Worm (Caenorhabditis elegans) whole organism, young adult: ENCODE results near the gene C25A8.1.

ENCODE experiments used
- B0035.1 ChIP-seq: sonication (generic microtip); optimal IDR thresholded peaks from 2 replicates; lab custom pipeline; 2016; ENCODE audit warnings: missing genetic modification characterization, mild to moderate bottlenecking, missing compliant biosample characterization, missing genotype, missing genetic modification reagents
- C17E4.6 ChIP-seq: fragments of 200-800 bp; sonication (Bioruptor generic); IDR thresholded peaks from 2 replicates; pipeline ENCODE4 v1.3.6; 2022; ENCODE audit warnings: missing genetic modification reagents, missing genetic modification characterization, missing compliant biosample characterization
- F10E7.11 ChIP-seq: sonication (generic microtip); optimal IDR thresholded peaks from 2 replicates; lab custom pipeline; 2017; ENCODE audit warnings: mild to moderate bottlenecking, missing genetic modification characterization, moderate library complexity, missing compliant biosample characterization
- F22D6.2 ChIP-seq: sonication (generic microtip); optimal IDR thresholded peaks from 2 replicates; lab custom pipeline; 2016; ENCODE audit warnings: mild to moderate bottlenecking, missing genetic modification characterization, missing compliant biosample characterization
- F33H1.4 ChIP-seq: fragments of 200-800 bp; sonication (Bioruptor generic); IDR thresholded peaks from 2 replicates; pipeline ENCODE4 v1.3.6; 2022; ENCODE audit warnings: missing genetic modification reagents, missing genetic modification characterization, missing compliant biosample characterization
- F39B2.1 ChIP-seq: fragments of 200-800 bp; sonication (Bioruptor generic); IDR thresholded peaks from 2 replicates; pipeline ENCODE4 v1.3.6; 2022; ENCODE audit warnings: missing genetic modification reagents, missing genetic modification characterization, missing compliant biosample characterization
- K11D2.4 ChIP-seq: fragments of 200-800 bp; sonication (Bioruptor generic); IDR thresholded peaks from 2 replicates; pipeline ENCODE4 v1.3.6; 2022; ENCODE audit warnings: missing genetic modification reagents, missing genetic modification characterization, missing compliant biosample characterization
- T26A5.8 ChIP-seq: sonication (generic microtip); optimal IDR thresholded peaks from 2 replicates; lab custom pipeline; 2016; ENCODE audit warnings: missing genetic modification characterization, missing compliant biosample characterization
- Y56A3A.18 ChIP-seq: fragments of 200-800 bp; sonication (Bioruptor generic); IDR thresholded peaks from 2 replicates; pipeline ENCODE4 v1.3.6; 2022; ENCODE audit warnings: missing genetic modification reagents, missing genetic modification characterization, missing compliant biosample characterization
- Y79H2A.3 ChIP-seq: fragments of 200-800 bp; sonication (Bioruptor generic); conservative IDR thresholded peaks from 2 replicates; pipeline ENCODE4 v1.3.6; 2022; ENCODE audit warnings: missing genetic modification reagents, missing genetic modification characterization, missing compliant biosample characterization
- akir-1 ChIP-seq: fragments of 200-800 bp; sonication (Bioruptor generic); optimal IDR thresholded peaks from 2 replicates; lab custom pipeline; 2018; ENCODE audit warnings: mild to moderate bottlenecking, missing genetic modification characterization, moderate library complexity, missing compliant biosample characterization
- atf-7 ChIP-seq: sonication (generic microtip); optimal IDR thresholded peaks from 2 replicates; lab custom pipeline; 2017; ENCODE audit warnings: mild to moderate bottlenecking, missing genetic modification characterization, missing compliant biosample characterization
- attf-3 ChIP-seq: fragments of 200-800 bp; sonication (Bioruptor generic); conservative IDR thresholded peaks from 2 replicates; pipeline ENCODE4 v1.3.6; 2022; ENCODE audit warnings: missing genetic modification reagents, missing genetic modification characterization, missing compliant biosample characterization
- cebp-2 ChIP-seq: fragments of 200-800 bp; sonication (Bioruptor generic); IDR thresholded peaks from 2 replicates; pipeline ENCODE4 v1.3.6; 2022; ENCODE audit warnings: missing genetic modification characterization, missing compliant biosample characterization
- ceh-100 ChIP-seq: fragments of 200-800 bp; sonication (Bioruptor generic); IDR thresholded peaks from 2 replicates; pipeline ENCODE4 v1.3.6; 2022; ENCODE audit warnings: missing genetic modification reagents, missing genetic modification characterization, missing compliant biosample characterization
- ceh-27 ChIP-seq: fragments of 200-800 bp; sonication (Bioruptor generic); optimal IDR thresholded peaks from 2 replicates; lab custom pipeline; 2018; ENCODE audit warnings: mild to moderate bottlenecking, missing genetic modification characterization, moderate library complexity, missing compliant biosample characterization
- ceh-40 ChIP-seq: fragments of 200-800 bp; sonication (Bioruptor generic); IDR thresholded peaks from 2 replicates; pipeline ENCODE4 v1.3.6; 2022; ENCODE audit warnings: missing genetic modification characterization, missing compliant biosample characterization
- ceh-58 ChIP-seq: fragments of 200-800 bp; sonication (Bioruptor generic); IDR thresholded peaks from 2 replicates; pipeline ENCODE4 v1.3.6; 2022; ENCODE audit warnings: missing genetic modification characterization, missing compliant biosample characterization
- ceh-91 ChIP-seq: fragments of 200-800 bp; sonication (Bioruptor generic); IDR thresholded peaks from 2 replicates; pipeline ENCODE4 v1.3.6; 2022; ENCODE audit warnings: missing genetic modification reagents, missing genetic modification characterization, missing compliant biosample characterization
- die-1 ChIP-seq: sonication (generic microtip); optimal IDR thresholded peaks from 2 replicates; lab custom pipeline; 2016; ENCODE audit warnings: missing genotype, mild to moderate bottlenecking, missing genetic modification characterization, missing compliant biosample characterization
- dpff-1 ChIP-seq: sonication (generic microtip); optimal IDR thresholded peaks from 2 replicates; lab custom pipeline; 2017; ENCODE audit warnings: mild to moderate bottlenecking, missing genetic modification characterization, missing compliant biosample characterization
- egl-18 ChIP-seq: fragments of 200-800 bp; sonication (Bioruptor generic); IDR thresholded peaks from 2 replicates; pipeline ENCODE4 v1.3.6; 2022; ENCODE audit warnings: missing genetic modification reagents, missing genetic modification characterization, missing compliant biosample characterization
- fkh-3 ChIP-seq: sonication (generic microtip); optimal IDR thresholded peaks from 2 replicates; lab custom pipeline; 2016; ENCODE audit warnings: mild to moderate bottlenecking, missing genetic modification characterization, missing compliant biosample characterization
- hmg-20 ChIP-seq: fragments of 200-800 bp; sonication (Bioruptor generic); IDR thresholded peaks from 2 replicates; pipeline ENCODE4 v1.3.6; 2022; ENCODE audit warnings: missing genetic modification reagents, missing genetic modification characterization, missing compliant biosample characterization
- let-607 ChIP-seq, 2 experiments: fragments of 200-800 bp in 1 of 2; sonication (Bioruptor generic) in 1 of 2; sonication (generic microtip) in 1 of 2; optimal IDR thresholded peaks; 2 replicates each; lab custom pipeline; 2016 to 2018; ENCODE audit warnings: mild to moderate bottlenecking in 2 of 2, missing compliant biosample characterization in 2 of 2, missing genetic modification characterization in 2 of 2, moderate library complexity in 2 of 2, missing genotype in 1 of 2
- lsl-1 ChIP-seq: fragments of 200-800 bp; sonication (Bioruptor generic); optimal IDR thresholded peaks from 2 replicates; lab custom pipeline; 2018; ENCODE audit warnings: mild to moderate bottlenecking, missing genetic modification characterization, moderate library complexity, missing compliant biosample characterization
- madf-10 ChIP-seq: sonication (generic microtip); optimal IDR thresholded peaks from 2 replicates; lab custom pipeline; 2016; ENCODE audit warnings: mild to moderate bottlenecking, missing genetic modification characterization, missing compliant biosample characterization
- madf-6 ChIP-seq: fragments of 200-800 bp; sonication (Bioruptor generic); IDR thresholded peaks from 2 replicates; pipeline ENCODE4 v1.3.6; 2022; ENCODE audit warnings: missing genetic modification reagents, missing genetic modification characterization, missing compliant biosample characterization
- mel-28 ChIP-seq: sonication (generic microtip); optimal IDR thresholded peaks from 2 replicates; lab custom pipeline; 2016; ENCODE audit warnings: borderline replicate concordance, mild to moderate bottlenecking, missing genetic modification characterization, missing compliant biosample characterization
- nhr-179 ChIP-seq: sonication (generic microtip); optimal IDR thresholded peaks from 2 replicates; lab custom pipeline; 2016; ENCODE audit warnings: mild to moderate bottlenecking, missing genetic modification characterization, missing compliant biosample characterization
- nhr-80 ChIP-seq: sonication (generic microtip); optimal IDR thresholded peaks from 2 replicates; lab custom pipeline; 2016; ENCODE audit warnings: missing genetic modification characterization, missing compliant biosample characterization
- nhr-90 ChIP-seq: sonication (generic microtip); optimal IDR thresholded peaks from 2 replicates; lab custom pipeline; 2016; ENCODE audit warnings: missing genotype, mild to moderate bottlenecking, missing genetic modification characterization, missing compliant biosample characterization
- pbrm-1 ChIP-seq: fragments of 200-800 bp; sonication (Bioruptor generic); IDR thresholded peaks from 2 replicates; pipeline ENCODE4 v1.3.6; 2022; ENCODE audit warnings: missing genetic modification reagents, missing genetic modification characterization, missing compliant biosample characterization
- rec-8 ChIP-seq, 2 experiments: sonication (generic microtip); optimal IDR thresholded peaks; 2 replicates each; lab custom pipeline; 2016; ENCODE audit warnings: mild to moderate bottlenecking in 2 of 2, missing genetic modification characterization in 2 of 2, missing genetic modification reagents in 2 of 2, missing genotype in 2 of 2, missing biosample characterization in 1 of 2, missing compliant biosample characterization in 1 of 2, moderate library complexity in 1 of 2
- repo-1 ChIP-seq: sonication (generic microtip); optimal IDR thresholded peaks from 2 replicates; lab custom pipeline; 2017; ENCODE audit warnings: mild to moderate bottlenecking, missing genetic modification characterization, missing compliant biosample characterization
- sea-2 ChIP-seq: fragments of 200-800 bp; sonication (Bioruptor generic); IDR thresholded peaks from 2 replicates; pipeline ENCODE4 v1.3.6; 2022; ENCODE audit warnings: missing genetic modification characterization, missing compliant biosample characterization
- snpc-3.4 ChIP-seq: sonication (generic microtip); optimal IDR thresholded peaks from 2 replicates; lab custom pipeline; 2017; ENCODE audit warnings: missing genetic modification characterization, mild to moderate bottlenecking, missing compliant biosample characterization, antibody characterized with exemption, moderate library complexity, missing genotype, missing genetic modification reagents
- snpc-4 ChIP-seq, 5 experiments: fragments of 150-350 bp in 1 of 5; sonication (generic microtip) in 4 of 5; optimal IDR thresholded peaks; 2 replicates each; lab custom pipeline; 2014 to 2018; ENCODE audit warnings: missing genetic modification characterization in 5 of 5, missing biosample characterization in 3 of 5, antibody characterized with exemption in 2 of 5, mild to moderate bottlenecking in 2 of 5, missing compliant biosample characterization in 2 of 5, missing genotype in 2 of 5, moderate library complexity in 2 of 5, missing genetic modification reagents in 1 of 5
- tbp1 ChIP-seq: fragments of 200-800 bp; sonication (Bioruptor generic); optimal IDR thresholded peaks from 2 replicates; lab custom pipeline; 2018; ENCODE audit warnings: mild to moderate bottlenecking, missing genetic modification characterization, missing compliant biosample characterization
- tbx-9 ChIP-seq: sonication (generic microtip); optimal IDR thresholded peaks from 2 replicates; lab custom pipeline; 2016; ENCODE audit warnings: borderline replicate concordance, missing genetic modification characterization, inconsistent platforms, missing compliant biosample characterization
- tlf-1 ChIP-seq: fragments of 200-800 bp; sonication (Bioruptor generic); optimal IDR thresholded peaks from 2 replicates; lab custom pipeline; 2018; ENCODE audit warnings: mild to moderate bottlenecking, missing genetic modification characterization, missing compliant biosample characterization
- unc-130 ChIP-seq: sonication (generic microtip); optimal IDR thresholded peaks from 2 replicates; lab custom pipeline; 2016; ENCODE audit warnings: missing genetic modification reagents, missing genetic modification characterization, missing compliant biosample characterization
- zfh-2 ChIP-seq: fragments of 200-800 bp; sonication (Bioruptor generic); conservative IDR thresholded peaks from 2 replicates; pipeline ENCODE4 v1.3.6; 2022; ENCODE audit warnings: missing genetic modification reagents, missing genetic modification characterization, missing compliant biosample characterization
- zim-3 ChIP-seq: sonication (generic microtip); optimal IDR thresholded peaks from 2 replicates; lab custom pipeline; 2017; ENCODE audit warnings: mild to moderate bottlenecking, missing genetic modification characterization, moderate library complexity, missing compliant biosample characterization
- ztf-26 ChIP-seq: sonication (generic microtip); optimal IDR thresholded peaks from 2 replicates; lab custom pipeline; 2017; ENCODE audit warnings: missing genetic modification characterization, missing compliant biosample characterization

C25A8.1 gene

ce11 chrIV:7046641-7047361 lies 35.9 kb downstream of the C25A8.1 start:
- no peak for TF ChIP-seq sea-2 (GFP tag; lab: Robert Waterston, UW)
- TF ChIP-seq nhr-90 (tag; lab: Kevin White, UChicago), result no peak
- TF ChIP-seq ceh-27, result no peak
- TF ChIP-seq let-607 (tag; optimal IDR thresholded peaks at IDR 0.05; lab: Kevin White, UChicago), result peak in 1 of 2 experiments; percentile 39
- no peak for TF ChIP-seq F39B2.1 (GFP tag; lab: Robert Waterston, UW)
- TF ChIP-seq nhr-80 (tag; lab: Kevin White, UChicago), result peak; percentile 52

ce11 chrIV:7047762-7048178 lies 36.8 kb downstream of the C25A8.1 start:
- TF ChIP-seq ceh-91 (GFP tag; lab: Robert Waterston, UW) (no peak), cebp-2 (GFP tag; lab: Robert Waterston, UW) (no peak), madf-10 (tag; lab: Kevin White, UChicago) (no peak), ceh-58 (no peak), zfh-2 (GFP tag; lab: Robert Waterston, UW) (no peak), ceh-40 (GFP tag; lab: Robert Waterston, UW) (no peak), rec-8 (tag; optimal IDR thresholded peaks at IDR 0.05; lab: Kevin White, UChicago) (no peak), ztf-26 (peak; percentile 62), akir-1 (no peak), C17E4.6 (GFP tag; lab: Robert Waterston, UW) (no peak), fkh-3 (no peak), hmg-20 (GFP tag; lab: Robert Waterston, UW) (no peak), ceh-27 (no peak), madf-6 (GFP tag; lab: Robert Waterston, UW) (no peak), unc-130 (GFP tag; lab: Kevin White, UChicago) (no peak), zim-3 (tag; lab: Kevin White, UChicago) (no peak), ceh-100 (no peak), K11D2.4 (GFP tag; lab: Robert Waterston, UW) (peak; percentile 39; the same call in 1 of the 2 replicates), attf-3 (GFP tag; lab: Robert Waterston, UW) (no peak), sea-2 (GFP tag; lab: Robert Waterston, UW) (no peak), snpc-3.4 (no peak), repo-1 (tag; lab: Kevin White, UChicago) (peak; percentile 26), pbrm-1 (no peak), F33H1.4 (no peak), snpc-4 (GFP tag; optimal IDR thresholded peaks at IDR 0.05; lab: Kevin White, UChicago) (no peak), snpc-4 (tag; optimal IDR thresholded peaks at IDR 0.05; lab: Kevin White, UChicago) (no peak), egl-18 (no peak), dpff-1 (tag; lab: Kevin White, UChicago) (no peak), Y56A3A.18 (GFP tag; lab: Robert Waterston, UW) (0 out of 2 replicates have a peak, but pooled peaks have one; percentile 24), T26A5.8 (tag; lab: Kevin White, UChicago) (no peak), nhr-179 (no peak), F10E7.11 (no peak), Y79H2A.3 (GFP tag; lab: Robert Waterston, UW) (no peak), tlf-1 (no peak), mel-28 (no peak), lsl-1 (no peak), die-1 (tag; lab: Kevin White, UChicago) (no peak), tbx-9 (tag; lab: Kevin White, UChicago) (no peak), nhr-80 (tag; lab: Kevin White, UChicago) (peak; percentile 84), F22D6.2 (tag; lab: Kevin White, UChicago) (peak; percentile 40), B0035.1 (tag; lab: Kevin White, UChicago) (no peak), let-607 (tag; optimal IDR thresholded peaks at IDR 0.05; lab: Kevin White, UChicago) (peak; percentile 3 to 43), atf-7 (peak; percentile 54), tbp1 (peak; percentile 40)
